Fruit fly (Drosophila melanogaster) whole organism, embryonic: ENCODE data around the gene nAChRalpha7.

Experiments used
- Asciz ChIP-seq: fragments of 200-800 bp; sonication (Bioruptor generic); optimal IDR thresholded peaks from 2 replicates; lab custom pipeline; 2017; ENCODE audit warnings: missing biosample characterization, mild to moderate bottlenecking, missing genetic modification characterization, missing genetic modification reagents
- Atf3 ChIP-seq: fragments of 200-800 bp; sonication (Bioruptor generic); optimal IDR thresholded peaks from 3 replicates; lab custom pipeline; 2016; ENCODE audit warnings: missing biosample characterization, missing genetic modification characterization
- CG10209 ChIP-seq: fragments of 200-800 bp; sonication (Bioruptor generic); optimal IDR thresholded peaks from 3 replicates; lab custom pipeline; 2017; ENCODE audit warnings: missing biosample characterization, mild to moderate bottlenecking, missing genetic modification characterization, missing genetic modification reagents
- CG10267 ChIP-seq: fragments of 200-800 bp; sonication (Bioruptor generic); optimal IDR thresholded peaks from 2 replicates; lab custom pipeline; 2018; ENCODE audit warnings: missing biosample characterization, mild to moderate bottlenecking, missing genetic modification characterization, moderate library complexity
- CG10274 ChIP-seq: fragments of 200-800 bp; sonication (Bioruptor generic); optimal IDR thresholded peaks from 3 replicates; lab custom pipeline; 2017; ENCODE audit warnings: missing biosample characterization, mild to moderate bottlenecking, missing genetic modification characterization
- CG10366 ChIP-seq: fragments of 200-800 bp; sonication (Bioruptor generic); IDR thresholded peaks from 2 replicates; pipeline ENCODE4 v1.3.6; 2022; ENCODE audit warnings: missing biosample characterization, missing genetic modification characterization
- CG10565 ChIP-seq: fragments of 200-800 bp; sonication (Bioruptor generic); optimal IDR thresholded peaks from 3 replicates; lab custom pipeline; 2016; ENCODE audit warnings: missing biosample characterization, mild to moderate bottlenecking, missing genetic modification characterization
- CG12299 ChIP-seq: fragments of 200-800 bp; sonication (Bioruptor generic); optimal IDR thresholded peaks from 2 replicates; lab custom pipeline; 2018; ENCODE audit warnings: missing biosample characterization, mild to moderate bottlenecking, missing genetic modification characterization
- CG15269 ChIP-seq: fragments of 200-800 bp; sonication (Bioruptor generic); optimal IDR thresholded peaks from 2 replicates; lab custom pipeline; 2018; ENCODE audit warnings: missing biosample characterization, mild to moderate bottlenecking, missing genetic modification characterization, moderate library complexity
- CG16863 ChIP-seq: fragments of 200-800 bp; sonication (Bioruptor generic); optimal IDR thresholded peaks from 3 replicates; lab custom pipeline; 2016; ENCODE audit warnings: missing biosample characterization, missing genetic modification characterization
- CG17385 ChIP-seq: fragments of 200-800 bp; sonication (Bioruptor generic); optimal IDR thresholded peaks from 3 replicates; lab custom pipeline; 2018; ENCODE audit warnings: missing biosample characterization, mild to moderate bottlenecking, missing genetic modification characterization
- CG17912 ChIP-seq: fragments of 200-800 bp; sonication (Bioruptor generic); optimal IDR thresholded peaks from 2 replicates; lab custom pipeline; 2018; ENCODE audit warnings: missing biosample characterization, mild to moderate bottlenecking, missing genetic modification characterization
- CG2120 ChIP-seq: fragments of 200-800 bp; sonication (Bioruptor generic); optimal IDR thresholded peaks from 3 replicates; lab custom pipeline; 2016; ENCODE audit warnings: missing biosample characterization, missing genetic modification characterization
- CG31388 ChIP-seq: fragments of 200-800 bp; sonication (Bioruptor generic); optimal IDR thresholded peaks from 2 replicates; lab custom pipeline; 2016; ENCODE audit warnings: missing biosample characterization, missing genetic modification characterization
- CG32532 ChIP-seq: fragments of 200-800 bp; sonication (Bioruptor generic); IDR thresholded peaks from 2 replicates; pipeline ENCODE4 v1.3.6; 2022; ENCODE audit warnings: missing biosample characterization, missing genetic modification characterization
- CG32772 ChIP-seq: fragments of 200-800 bp; sonication (Bioruptor generic); IDR thresholded peaks from 2 replicates; pipeline ENCODE4 v1.3.6; 2022; ENCODE audit warnings: missing biosample characterization, missing genetic modification characterization
- CG5953 ChIP-seq: fragments of 200-800 bp; sonication (Bioruptor generic); IDR thresholded peaks from 2 replicates; pipeline ENCODE4 v1.3.6; 2022; ENCODE audit warnings: missing biosample characterization, missing genetic modification characterization
- CG7372 ChIP-seq: fragments of 200-800 bp; sonication (Bioruptor generic); IDR thresholded peaks from 2 replicates; pipeline ENCODE4 v1.3.6; 2022; ENCODE audit warnings: missing biosample characterization, missing genetic modification characterization
- CG7745 ChIP-seq: fragments of 200-800 bp; sonication (Bioruptor generic); optimal IDR thresholded peaks from 2 replicates; lab custom pipeline; 2018; ENCODE audit warnings: missing biosample characterization, mild to moderate bottlenecking, missing genetic modification characterization, moderate library complexity
- CG8089 ChIP-seq: fragments of 200-800 bp; sonication (Bioruptor generic); optimal IDR thresholded peaks from 3 replicates; lab custom pipeline; 2016; ENCODE audit warnings: missing biosample characterization, missing genetic modification characterization
- Chrac-16 ChIP-seq: fragments of 200-800 bp; sonication (Bioruptor generic); optimal IDR thresholded peaks from 3 replicates; lab custom pipeline; 2016; ENCODE audit warnings: missing biosample characterization, missing genetic modification characterization
- D19A ChIP-seq: fragments of 200-800 bp; optimal IDR thresholded peaks from 3 replicates; lab custom pipeline; 2019; ENCODE audit warnings: missing biosample characterization, mild to moderate bottlenecking, missing genetic modification characterization, moderate library complexity
- Elba2 ChIP-seq: fragments of 200-800 bp; sonication (Bioruptor generic); optimal IDR thresholded peaks from 3 replicates; lab custom pipeline; 2016; ENCODE audit warnings: missing biosample characterization, missing genetic modification characterization
- Ets65A ChIP-seq: fragments of 200-800 bp; sonication (Bioruptor generic); peaks from one replicate; lab custom pipeline; 2016; ENCODE audit warnings: missing biosample characterization, missing genetic modification characterization
- Meics ChIP-seq: fragments of 200-800 bp; sonication (Bioruptor generic); optimal IDR thresholded peaks from 2 replicates; lab custom pipeline; 2017; ENCODE audit warnings: missing biosample characterization, mild to moderate bottlenecking, missing genetic modification characterization
- Pdp1 ChIP-seq, 2 experiments: fragments of 200-800 bp; sonication (Bioruptor generic); optimal IDR thresholded peaks; 3 replicates each; lab custom pipeline; 2016; ENCODE audit warnings: missing biosample characterization in 2 of 2, missing genetic modification characterization in 2 of 2, mild to moderate bottlenecking in 1 of 2, moderate library complexity in 1 of 2
- Ptx1 ChIP-seq: fragments of 200-800 bp; sonication (Bioruptor generic); IDR thresholded peaks from 2 replicates; pipeline ENCODE4 v1.3.6; 2022; ENCODE audit warnings: missing biosample characterization, missing genetic modification characterization
- Rfx ChIP-seq: fragments of 200-800 bp; sonication (Bioruptor generic); IDR thresholded peaks from 2 replicates; pipeline ENCODE4 v1.3.6; 2022; ENCODE audit warnings: missing biosample characterization, missing genetic modification characterization
- Side ChIP-seq: fragments of 200-800 bp; sonication (Bioruptor generic); optimal IDR thresholded peaks from 2 replicates; lab custom pipeline; 2016; ENCODE audit warnings: missing biosample characterization, missing genetic modification characterization
- Spps ChIP-seq: fragments of 200-800 bp; sonication (Bioruptor generic); optimal IDR thresholded peaks from 2 replicates; lab custom pipeline; 2018; ENCODE audit warnings: missing biosample characterization, mild to moderate bottlenecking, missing genetic modification characterization
- Sry-β ChIP-seq: fragments of 200-800 bp; sonication (Bioruptor generic); optimal IDR thresholded peaks from 2 replicates; lab custom pipeline; 2018; ENCODE audit warnings: missing biosample characterization, mild to moderate bottlenecking, missing genetic modification characterization, moderate library complexity
- TFAM ChIP-seq: fragments of 200-800 bp; sonication (Bioruptor generic); optimal IDR thresholded peaks from 2 replicates; lab custom pipeline; 2017; ENCODE audit warnings: missing biosample characterization, missing genetic modification characterization, inconsistent platforms
- az2 ChIP-seq: fragments of 200-800 bp; sonication (Bioruptor generic); optimal IDR thresholded peaks from 3 replicates; lab custom pipeline; 2016; ENCODE audit warnings: missing biosample characterization, missing genetic modification characterization
- bigmax ChIP-seq: fragments of 200-800 bp; sonication (Bioruptor generic); optimal IDR thresholded peaks from 2 replicates; lab custom pipeline; 2018; ENCODE audit warnings: missing biosample characterization, mild to moderate bottlenecking, missing genetic modification characterization
- bowl ChIP-seq: fragments of 200-800 bp; sonication (Bioruptor generic); IDR thresholded peaks from 2 replicates; pipeline ENCODE4 v1.3.6; 2022; ENCODE audit warnings: missing biosample characterization, missing genetic modification characterization
- btn ChIP-seq: fragments of 200-800 bp; sonication (Bioruptor generic); optimal IDR thresholded peaks from 2 replicates; lab custom pipeline; 2016; ENCODE audit warnings: missing biosample characterization, missing genetic modification characterization
- cg ChIP-seq: fragments of 200-800 bp; sonication (Bioruptor generic); optimal IDR thresholded peaks from 3 replicates; lab custom pipeline; 2019; ENCODE audit warnings: missing biosample characterization, mild to moderate bottlenecking, missing genetic modification characterization, moderate library complexity
- crc ChIP-seq: fragments of 200-800 bp; sonication (Bioruptor generic); optimal IDR thresholded peaks from 2 replicates; lab custom pipeline; 2016; ENCODE audit warnings: missing biosample characterization, missing genetic modification characterization
- crol ChIP-seq: fragments of 200-800 bp; sonication (Bioruptor generic); IDR thresholded peaks from 2 replicates; pipeline ENCODE4 v1.3.6; 2022; ENCODE audit warnings: missing biosample characterization, missing genetic modification characterization
- gro ChIP-seq: fragments of 200-800 bp; sonication (Bioruptor generic); optimal IDR thresholded peaks from 2 replicates; lab custom pipeline; 2016; ENCODE audit warnings: missing biosample characterization, missing genetic modification characterization
- hth ChIP-seq: fragments of >200 bp; optimal IDR thresholded peaks from 2 replicates; lab custom pipeline; 2017; ENCODE audit warnings: inconsistent platforms
- nom ChIP-seq: fragments of 200-800 bp; sonication (Bioruptor generic); optimal IDR thresholded peaks from 2 replicates; lab custom pipeline; 2017; ENCODE audit warnings: missing biosample characterization, missing genetic modification characterization, mild to moderate bottlenecking, moderate library complexity, missing genetic modification reagents
- peb ChIP-seq: fragments of 200-800 bp; sonication (Bioruptor generic); IDR thresholded peaks from 2 replicates; pipeline ENCODE4 v1.3.6; 2022; ENCODE audit warnings: missing biosample characterization, missing genetic modification characterization
- phol ChIP-seq: fragments of 200-800 bp; sonication (Bioruptor generic); optimal IDR thresholded peaks from 3 replicates; lab custom pipeline; 2018; ENCODE audit warnings: missing biosample characterization, mild to moderate bottlenecking, missing genetic modification characterization, moderate library complexity
- pnt ChIP-seq: fragments of 200-800 bp; sonication (Bioruptor generic); optimal IDR thresholded peaks from 3 replicates; lab custom pipeline; 2016; ENCODE audit warnings: missing biosample characterization, missing genetic modification characterization
- run ChIP-seq: fragments of 200-800 bp; sonication (Bioruptor generic); optimal IDR thresholded peaks from 3 replicates; lab custom pipeline; 2018; ENCODE audit warnings: missing biosample characterization, mild to moderate bottlenecking, missing genetic modification characterization
- slou ChIP-seq: fragments of 200-800 bp; sonication (Bioruptor generic); optimal IDR thresholded peaks from 3 replicates; lab custom pipeline; 2016; ENCODE audit warnings: missing biosample characterization, missing genetic modification characterization
- sug ChIP-seq: fragments of 200-800 bp; optimal IDR thresholded peaks from 2 replicates; lab custom pipeline; 2019; ENCODE audit warnings: missing biosample characterization, mild to moderate bottlenecking, missing genetic modification characterization, moderate library complexity
- vnd ChIP-seq: fragments of 200-800 bp; sonication (Bioruptor generic); IDR thresholded peaks from 3 replicates; pipeline ENCODE4 v1.3.6; 2022; ENCODE audit warnings: missing biosample characterization, missing genetic modification characterization; ENCODE audit not compliant: partially characterized antibody

The nAChRalpha7 gene

dm6 chrX:19297899-19298784 lies 50.1 kb downstream of the nAChRalpha7 start, which contains the start of gene CG8034 (continued):
- peak; percentile 98 for TF ChIP-seq CG15269 (tag; lab: Kevin White, UChicago)
- peak; percentile 90 to 97 for TF ChIP-seq Pdp1 (GFP tag; optimal IDR thresholded peaks at IDR 0.05; lab: Kevin White, UChicago)
- TF ChIP-seq run, result peak; percentile 94
- TF ChIP-seq CG5953 (GFP tag; lab: Robert Waterston, UW), result peak; percentile 69
- peak; percentile 93 for TF ChIP-seq pnt (GFP tag; lab: Kevin White, UChicago)
- TF ChIP-seq CG10565, result peak; percentile 67
- TF ChIP-seq crol (GFP tag; lab: Robert Waterston, UW), result peak; percentile 76
- peak; percentile 60; the same call in 2 of the 3 replicates for TF ChIP-seq vnd
- peak; percentile 14 for TF ChIP-seq CG7745 (tag; lab: Kevin White, UChicago)
- TF ChIP-seq CG10209 (GFP tag; lab: Kevin White, UChicago), result peak; percentile 98
- peak; percentile 95 for TF ChIP-seq CG12299 (tag; lab: Kevin White, UChicago)
- TF ChIP-seq sug (tag; lab: Kevin White, UChicago), result peak; percentile 96
- TF ChIP-seq Asciz, result peak; percentile 93
- TF ChIP-seq CG16863, result peak; percentile 96
- peak; percentile 92 for TF ChIP-seq CG8089 (GFP tag; lab: Kevin White, UChicago)
- TF ChIP-seq Elba2 (GFP tag; lab: Kevin White, UChicago), result peak; percentile 76
- peak; percentile 76 for TF ChIP-seq CG17912 (GFP tag; lab: Kevin White, UChicago)
- TF ChIP-seq D19A, result peak; percentile 94
- peak; percentile 50 for TF ChIP-seq bigmax (GFP tag; lab: Kevin White, UChicago)
- peak; percentile 94 for TF ChIP-seq gro (GFP tag; lab: Kevin White, UChicago)
- TF ChIP-seq Sry-β, result peak; percentile 66
- peak; percentile 90 for TF ChIP-seq peb (GFP tag; lab: Robert Waterston, UW)
- peak; percentile 81 for TF ChIP-seq TFAM
- no peak for TF ChIP-seq hth (lab: Kevin White, UChicago)
- peak; percentile 92 for TF ChIP-seq CG10366
- TF ChIP-seq Ets65A (GFP tag; lab: Kevin White, UChicago), result peak; percentile 99
- TF ChIP-seq Side (GFP tag; lab: Kevin White, UChicago), result peak; percentile 94
- TF ChIP-seq crc (GFP tag; lab: Kevin White, UChicago), result peak; percentile 90
- TF ChIP-seq CG2120 (GFP tag; lab: Kevin White, UChicago), result peak; percentile 98
- TF ChIP-seq Spps (tag; lab: Kevin White, UChicago), result peak; percentile 90
- peak; percentile 98 for TF ChIP-seq Rfx
- TF ChIP-seq Atf3 (GFP tag; lab: Kevin White, UChicago), result peak; percentile 95
- peak; percentile 91 for TF ChIP-seq CG10267 (tag; lab: Kevin White, UChicago)
- TF ChIP-seq CG7372 (GFP tag; lab: Robert Waterston, UW), result peak; percentile 97
- TF ChIP-seq phol (tag; lab: Kevin White, UChicago), result peak; percentile 97
- peak; percentile 73; the same call in 1 of the 2 replicates for TF ChIP-seq bowl (GFP tag; lab: Robert Waterston, UW)
- TF ChIP-seq slou (GFP tag; lab: Kevin White, UChicago), result peak; percentile 93
- peak; percentile 82 for TF ChIP-seq CG31388 (GFP tag; lab: Kevin White, UChicago)
- peak; percentile 93 for TF ChIP-seq CG32772 (GFP tag; lab: Robert Waterston, UW)
- TF ChIP-seq Chrac-16 (GFP tag; lab: Kevin White, UChicago), result peak; percentile 97
- TF ChIP-seq CG17385 (GFP tag; lab: Kevin White, UChicago), result peak; percentile 92
- TF ChIP-seq CG10274 (GFP tag; lab: Kevin White, UChicago), result peak; percentile 91
- TF ChIP-seq Ptx1 (GFP tag; lab: Robert Waterston, UW), result peak; percentile 97
- TF ChIP-seq CG32532 (GFP tag; lab: Robert Waterston, UW), result peak; percentile 95
- peak; percentile 97 for TF ChIP-seq Meics (GFP tag; lab: Kevin White, UChicago)
- peak; percentile 82 for TF ChIP-seq btn
- peak; percentile 91 for TF ChIP-seq nom
- TF ChIP-seq cg, result peak; percentile 95
- peak; percentile 96 for TF ChIP-seq az2 (GFP tag; lab: Kevin White, UChicago)
